Fruit fly (Drosophila melanogaster) whole organism, embryonic: ENCODE results near the gene miple2.

Source experiments
- BtbVII ChIP-seq: fragments of 200-800 bp; sonication (Bioruptor generic); optimal IDR thresholded peaks from 3 replicates; lab custom pipeline; 2017; ENCODE audit warnings: missing biosample characterization, mild to moderate bottlenecking, missing genetic modification characterization
- CG10321 ChIP-seq: fragments of 200-800 bp; sonication (Bioruptor generic); IDR thresholded peaks from 2 replicates; pipeline ENCODE4 v1.3.6; 2022; ENCODE audit warnings: missing biosample characterization, missing genetic modification characterization
- CG11456 ChIP-seq: fragments of 200-800 bp; sonication (Bioruptor generic); IDR thresholded peaks from 3 replicates; pipeline ENCODE4 v1.3.6; 2022; ENCODE audit warnings: missing biosample characterization, missing genetic modification characterization
- CG11696 ChIP-seq: fragments of 200-800 bp; sonication (Bioruptor generic); IDR thresholded peaks from 2 replicates; pipeline ENCODE4 v1.3.6; 2022; ENCODE audit warnings: missing biosample characterization, missing genetic modification characterization
- CG12769 ChIP-seq: fragments of 200-800 bp; sonication (Bioruptor generic); optimal IDR thresholded peaks from 2 replicates; lab custom pipeline; 2019; ENCODE audit warnings: missing biosample characterization, mild to moderate bottlenecking, missing genetic modification characterization, moderate library complexity
- CG13296 ChIP-seq: fragments of 200-800 bp; sonication (Bioruptor generic); optimal IDR thresholded peaks from 3 replicates; lab custom pipeline; 2018; ENCODE audit warnings: missing biosample characterization, mild to moderate bottlenecking, missing genetic modification characterization
- CG14441 ChIP-seq: fragments of 200-800 bp; sonication (Bioruptor generic); IDR thresholded peaks from 2 replicates; pipeline ENCODE4 v1.3.6; 2022; ENCODE audit warnings: missing biosample characterization, missing genetic modification characterization
- CG14710 ChIP-seq: fragments of 200-800 bp; sonication (Bioruptor generic); optimal IDR thresholded peaks from 3 replicates; lab custom pipeline; 2019; ENCODE audit warnings: missing biosample characterization, mild to moderate bottlenecking, missing genetic modification characterization, moderate library complexity
- CG16863 ChIP-seq: fragments of 200-800 bp; sonication (Bioruptor generic); optimal IDR thresholded peaks from 3 replicates; lab custom pipeline; 2016; ENCODE audit warnings: missing biosample characterization, missing genetic modification characterization
- CG17361 ChIP-seq: fragments of 200-800 bp; sonication (Bioruptor generic); IDR thresholded peaks from 3 replicates; pipeline ENCODE4 v1.3.6; 2022; ENCODE audit warnings: missing biosample characterization, missing genetic modification characterization
- CG17612 ChIP-seq: fragments of 200-800 bp; sonication (Bioruptor generic); IDR thresholded peaks from 2 replicates; pipeline ENCODE4 v1.3.6; 2022; ENCODE audit warnings: missing biosample characterization, missing genetic modification characterization
- CG30403 ChIP-seq: fragments of 200-800 bp; sonication (Bioruptor generic); optimal IDR thresholded peaks from 3 replicates; lab custom pipeline; 2016; ENCODE audit warnings: missing biosample characterization, missing genetic modification characterization
- CG7357 ChIP-seq: fragments of 200-800 bp; sonication (Bioruptor generic); IDR thresholded peaks from 3 replicates; pipeline ENCODE4 v1.3.6; 2022; ENCODE audit warnings: missing biosample characterization, missing genetic modification characterization
- CG8359 ChIP-seq: fragments of 200-800 bp; sonication (Bioruptor generic); optimal IDR thresholded peaks from 2 replicates; lab custom pipeline; 2017; ENCODE audit warnings: missing biosample characterization, mild to moderate bottlenecking, missing genetic modification characterization, borderline replicate concordance
- CG9797 ChIP-seq: fragments of 200-800 bp; sonication (Bioruptor generic); optimal IDR thresholded peaks from 3 replicates; lab custom pipeline; 2018; ENCODE audit warnings: missing biosample characterization, mild to moderate bottlenecking, missing genetic modification characterization
- Camta ChIP-seq: fragments of 200-800 bp; sonication (Bioruptor generic); optimal IDR thresholded peaks from 2 replicates; lab custom pipeline; 2016; ENCODE audit warnings: missing biosample characterization, missing genetic modification characterization
- Dll ChIP-seq: fragments of 200-800 bp; sonication (Bioruptor generic); IDR thresholded peaks from 4 replicates; pipeline ENCODE4 v1.3.6; 2022; ENCODE audit warnings: missing biosample characterization, missing genetic modification characterization; ENCODE audit not compliant: partially characterized antibody
- Doc2 ChIP-seq: fragments of 200-800 bp; sonication (Bioruptor generic); IDR thresholded peaks from 2 replicates; pipeline ENCODE4 v1.3.6; 2022; ENCODE audit warnings: missing biosample characterization, missing genetic modification characterization
- GATAe ChIP-seq: fragments of 200-800 bp; sonication (Bioruptor generic); conservative IDR thresholded peaks from 2 replicates; pipeline ENCODE4 v1.3.6; 2022; ENCODE audit warnings: missing biosample characterization, missing genetic modification characterization
- Gug ChIP-seq: fragments of 200-800 bp; sonication (Bioruptor generic); IDR thresholded peaks from 4 replicates; pipeline ENCODE4 v1.3.6; 2022; ENCODE audit warnings: missing biosample characterization, missing genetic modification characterization
- H15 ChIP-seq: fragments of 200-800 bp; sonication (Bioruptor generic); IDR thresholded peaks from 3 replicates; pipeline ENCODE4 v1.3.6; 2022; ENCODE audit warnings: missing biosample characterization, missing genetic modification characterization
- Hmx ChIP-seq: fragments of 200-800 bp; sonication (Bioruptor generic); optimal IDR thresholded peaks from 2 replicates; lab custom pipeline; 2016; ENCODE audit warnings: missing biosample characterization, missing genetic modification characterization
- Lhr ChIP-seq: fragments of 200-800 bp; sonication (Bioruptor generic); optimal IDR thresholded peaks from 3 replicates; lab custom pipeline; 2017; ENCODE audit warnings: mild to moderate bottlenecking, missing biosample characterization, missing genetic modification reagents, missing genetic modification characterization
- Mes4 ChIP-seq: fragments of 200-800 bp; sonication (Bioruptor generic); optimal IDR thresholded peaks from 2 replicates; lab custom pipeline; 2016; ENCODE audit warnings: missing biosample characterization, missing genetic modification characterization
- Oaz ChIP-seq: fragments of 200-800 bp; sonication (Bioruptor generic); IDR thresholded peaks from 2 replicates; pipeline ENCODE4 v1.3.6; 2022; ENCODE audit warnings: missing biosample characterization, missing genetic modification characterization
- Optix ChIP-seq: fragments of 200-800 bp; sonication (Bioruptor generic); IDR thresholded peaks from 3 replicates; pipeline ENCODE4 v1.3.6; 2022; ENCODE audit warnings: missing biosample characterization, missing genetic modification characterization
- Rx ChIP-seq: fragments of 200-800 bp; sonication (Bioruptor generic); IDR thresholded peaks from 2 replicates; pipeline ENCODE4 v1.3.6; 2022; ENCODE audit warnings: missing biosample characterization, missing genetic modification characterization
- Sox102F ChIP-seq: fragments of 200-800 bp; sonication (Bioruptor generic); optimal IDR thresholded peaks from 2 replicates; lab custom pipeline; 2018; ENCODE audit warnings: missing biosample characterization, mild to moderate bottlenecking, missing genetic modification characterization, moderate library complexity
- Sry-δ ChIP-seq: fragments of 200-800 bp; sonication (Bioruptor generic); optimal IDR thresholded peaks from 2 replicates; lab custom pipeline; 2016; ENCODE audit warnings: missing biosample characterization, missing genetic modification characterization
- Stat92E ChIP-seq, 3 experiments: fragments of >200 bp in 2 of 3; fragments of 200-800 bp in 1 of 3; sonication (Bioruptor generic) in 1 of 3; optimal IDR thresholded peaks; 2 replicates each; lab custom pipeline; 2017 to 2019; ENCODE audit warnings: missing biosample characterization in 3 of 3, missing genetic modification characterization in 3 of 3, mild to moderate bottlenecking in 1 of 3, moderate library complexity in 1 of 3
- Trl ChIP-seq, 3 experiments: fragments of >200 bp in 2 of 3; fragments of 200-800 bp in 1 of 3; sonication (Bioruptor generic) in 1 of 3; optimal IDR thresholded peaks; 2 replicates in 1 of 3; 3 replicates in 2 of 3; lab custom pipeline; 2016 to 2017; ENCODE audit warnings: missing biosample characterization in 1 of 3, missing genetic modification characterization in 1 of 3
- Usf ChIP-seq: fragments of 200-800 bp; sonication (Bioruptor generic); optimal IDR thresholded peaks from 2 replicates; lab custom pipeline; 2017; ENCODE audit warnings: missing genotype, missing biosample characterization, missing genetic modification characterization
- Xrp1 ChIP-seq: fragments of 200-800 bp; sonication (Bioruptor generic); IDR thresholded peaks from 2 replicates; pipeline ENCODE4 v1.3.6; 2022; ENCODE audit warnings: missing biosample characterization, missing genetic modification characterization
- cad ChIP-seq: fragments of >200 bp; optimal IDR thresholded peaks from 2 replicates; lab custom pipeline; 2017; ENCODE audit warnings: missing biosample characterization, missing genetic modification characterization
- chn ChIP-seq: fragments of 200-800 bp; sonication (Bioruptor generic); optimal IDR thresholded peaks from 2 replicates; lab custom pipeline; 2016; ENCODE audit warnings: missing biosample characterization, missing genetic modification characterization
- dm ChIP-seq: fragments of 200-800 bp; sonication (Bioruptor generic); optimal IDR thresholded peaks from 3 replicates; lab custom pipeline; 2016; ENCODE audit warnings: missing biosample characterization, missing genetic modification characterization
- dmrt99B ChIP-seq: fragments of 200-800 bp; sonication (Bioruptor generic); optimal IDR thresholded peaks from 2 replicates; lab custom pipeline; 2018; ENCODE audit warnings: missing biosample characterization, mild to moderate bottlenecking, missing genetic modification characterization, moderate library complexity
- ems ChIP-seq: fragments of 200-800 bp; sonication (Bioruptor generic); optimal IDR thresholded peaks from 3 replicates; lab custom pipeline; 2016; ENCODE audit warnings: missing biosample characterization, missing genetic modification characterization
- fru ChIP-seq: fragments of >200 bp; optimal IDR thresholded peaks from 2 replicates; lab custom pipeline; 2017
- ham ChIP-seq: fragments of 200-800 bp; sonication (Bioruptor generic); IDR thresholded peaks from 2 replicates; pipeline ENCODE4 v1.3.6; 2022; ENCODE audit warnings: missing biosample characterization, missing genetic modification characterization
- lab ChIP-seq: fragments of 200-800 bp; sonication (Bioruptor generic); optimal IDR thresholded peaks from 3 replicates; lab custom pipeline; 2017; ENCODE audit warnings: missing biosample characterization, missing genetic modification characterization, mild to moderate bottlenecking, moderate library complexity, missing genetic modification reagents
- lilli ChIP-seq: fragments of 200-800 bp; sonication (Bioruptor generic); optimal IDR thresholded peaks from 3 replicates; lab custom pipeline; 2016; ENCODE audit warnings: missing biosample characterization, missing genetic modification characterization
- mld ChIP-seq: fragments of 200-800 bp; sonication (Bioruptor generic); IDR thresholded peaks from 3 replicates; pipeline ENCODE4 v1.3.6; 2022; ENCODE audit warnings: missing biosample characterization, missing genetic modification characterization; ENCODE audit not compliant: partially characterized antibody
- pho ChIP-seq: fragments of 200-800 bp; sonication (Bioruptor generic); optimal IDR thresholded peaks from 2 replicates; lab custom pipeline; 2016; ENCODE audit warnings: missing biosample characterization, missing genetic modification characterization
- sc ChIP-seq, 3 experiments: fragments of >200 bp in 2 of 3; fragments of 200-800 bp in 1 of 3; sonication (Bioruptor generic) in 1 of 3; optimal IDR thresholded peaks; 2 replicates in 2 of 3; 3 replicates in 1 of 3; lab custom pipeline; 2017; ENCODE audit warnings: mild to moderate bottlenecking in 1 of 3, missing biosample characterization in 1 of 3, missing genetic modification characterization in 1 of 3, missing genetic modification reagents in 1 of 3
- slbo ChIP-seq: fragments of 200-800 bp; sonication (Bioruptor generic); IDR thresholded peaks from 2 replicates; pipeline ENCODE4 v1.3.6; 2022; ENCODE audit warnings: missing biosample characterization, missing genetic modification characterization
- slp2 ChIP-seq: fragments of 200-800 bp; sonication (Bioruptor generic); optimal IDR thresholded peaks from 2 replicates; lab custom pipeline; 2016; ENCODE audit warnings: missing biosample characterization, missing genetic modification characterization
- toy ChIP-seq: fragments of 200-800 bp; sonication (Bioruptor generic); IDR thresholded peaks from 2 replicates; pipeline ENCODE4 v1.3.6; 2022; ENCODE audit warnings: missing biosample characterization, missing genetic modification characterization
- trem ChIP-seq: fragments of 200-800 bp; optimal IDR thresholded peaks from 3 replicates; lab custom pipeline; 2019; ENCODE audit warnings: missing biosample characterization, mild to moderate bottlenecking, missing genetic modification characterization, moderate library complexity

miple2 gene

DNA sequence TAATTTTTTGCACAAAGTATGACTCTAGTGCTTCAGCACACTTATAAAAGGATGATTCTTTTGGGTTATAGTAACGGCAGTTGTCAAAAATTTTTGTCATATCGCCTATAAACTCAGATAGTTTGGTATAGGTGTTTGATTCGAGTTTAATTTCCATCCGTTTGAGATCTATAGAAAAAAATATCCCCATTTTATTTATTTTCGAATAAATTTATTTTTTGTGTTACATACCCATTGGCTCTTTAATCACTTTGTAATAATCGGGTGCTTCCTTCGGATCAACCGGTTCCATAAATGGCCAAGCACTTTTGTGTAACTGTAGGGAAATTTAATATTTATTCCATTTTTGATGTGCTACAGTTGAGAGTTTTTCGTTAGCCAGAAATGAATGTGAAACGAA is 36.7 kb upstream of the miple2 start:
- no peak for TF ChIP-seq CG10321 (GFP tag; lab: Robert Waterston, UW)
- no peak for TF ChIP-seq dm (GFP tag; lab: Kevin White, UChicago)
- no peak for TF ChIP-seq CG13296 (GFP tag; lab: Kevin White, UChicago)
- TF ChIP-seq Dll (GFP tag; lab: Robert Waterston, UW), result no peak
- TF ChIP-seq CG16863 (GFP tag; lab: Kevin White, UChicago), result no peak
- TF ChIP-seq ems, result no peak
- TF ChIP-seq CG17361 (GFP tag; lab: Robert Waterston, UW), result no peak
- TF ChIP-seq Oaz (GFP tag; lab: Robert Waterston, UW), result no peak
- TF ChIP-seq CG12769, result no peak
- TF ChIP-seq CG11456 (GFP tag; lab: Robert Waterston, UW), result no peak

DNA sequence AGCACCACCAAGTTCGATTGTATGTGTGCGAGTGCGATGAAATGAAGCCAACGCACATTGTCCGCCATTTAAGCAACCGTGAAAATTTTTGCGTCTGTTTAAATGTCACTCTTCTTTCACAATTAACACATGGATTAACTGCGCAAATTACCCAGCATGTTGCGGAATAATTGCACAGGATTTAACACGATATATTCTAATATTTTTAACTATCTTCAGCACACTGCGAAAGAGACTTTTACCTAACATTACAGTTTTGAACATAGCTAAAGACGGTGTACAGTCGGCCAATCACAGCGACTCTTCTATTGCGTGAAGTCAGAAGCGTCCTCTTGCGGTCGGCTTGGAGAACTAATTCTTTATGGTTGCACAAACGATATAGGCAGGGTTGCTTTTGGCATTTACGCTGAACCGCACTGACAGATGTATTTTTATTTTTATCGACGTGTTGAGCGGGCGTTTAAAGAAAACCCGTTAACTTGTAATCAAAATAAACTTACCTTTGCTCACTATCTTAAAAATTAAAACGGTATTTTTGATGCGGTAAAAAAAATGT is 24.3 kb upstream of the miple2 start:
- no peak for TF ChIP-seq cad (GFP tag; lab: Kevin White, UChicago)
- no peak for TF ChIP-seq Usf (GFP tag; lab: Kevin White, UChicago)
- TF ChIP-seq CG8359 (GFP tag; lab: Kevin White, UChicago), result no peak
- TF ChIP-seq Gug, result no peak
- TF ChIP-seq chn (GFP tag; lab: Kevin White, UChicago), result peak; percentile 18
- no peak for TF ChIP-seq GATAe (GFP tag; lab: Robert Waterston, UW)
- TF ChIP-seq Xrp1 (GFP tag; lab: Robert Waterston, UW), result 0 out of 2 replicates have a peak, but pooled peaks have one; percentile 14
- peak; percentile 69 for TF ChIP-seq slbo (GFP tag; lab: Robert Waterston, UW)
- TF ChIP-seq CG30403 (GFP tag; lab: Kevin White, UChicago), result peak; percentile 46
- peak; percentile 49 for TF ChIP-seq CG9797
- TF ChIP-seq H15 (GFP tag; lab: Robert Waterston, UW), result 0 out of 3 replicates have a peak, but pooled peaks have one; percentile 40
- peak; percentile 69 for TF ChIP-seq CG14710 (tag; lab: Kevin White, UChicago)
- peak; percentile 28 for TF ChIP-seq slp2 (GFP tag; lab: Kevin White, UChicago)
- no peak for TF ChIP-seq mld
- 0 out of 2 replicates have a peak, but pooled peaks have one; percentile 29 for TF ChIP-seq CG14441
- TF ChIP-seq lilli (GFP tag; lab: Kevin White, UChicago), result peak; percentile 58
- peak; percentile 49 for TF ChIP-seq Mes4 (GFP tag; lab: Kevin White, UChicago)
- no peak for TF ChIP-seq Optix (GFP tag; lab: Robert Waterston, UW)
- TF ChIP-seq ham (GFP tag; lab: Robert Waterston, UW), result no peak
- TF ChIP-seq toy (GFP tag; lab: Robert Waterston, UW), result no peak
- TF ChIP-seq Sox102F, result no peak
- TF ChIP-seq Doc2, result no peak
- TF ChIP-seq Rx, result 0 out of 2 replicates have a peak, but pooled peaks have one; percentile 3
- no peak for TF ChIP-seq lab (GFP tag; lab: Kevin White, UChicago)
- no peak for TF ChIP-seq fru (lab: Kevin White, UChicago)
- no peak for TF ChIP-seq CG17612
- peak; percentile 72 for TF ChIP-seq Camta (GFP tag; lab: Kevin White, UChicago)
- TF ChIP-seq Lhr (GFP tag; lab: Kevin White, UChicago), result peak; percentile 83
- TF ChIP-seq Sry-δ, result peak; percentile 77
- no peak for TF ChIP-seq CG13296 (GFP tag; lab: Kevin White, UChicago)
- TF ChIP-seq sc (optimal IDR thresholded peaks at IDR 0.05; lab: Kevin White, UChicago), result no peak
- peak; percentile 25 for TF ChIP-seq sc (GFP tag; optimal IDR thresholded peaks at IDR 0.05; lab: Kevin White, UChicago)
- TF ChIP-seq CG7357 (GFP tag; lab: Robert Waterston, UW), result no peak
- no peak for TF ChIP-seq Trl (optimal IDR thresholded peaks at IDR 0.05; lab: Kevin White, UChicago)
- peak; percentile 50 for TF ChIP-seq Trl (GFP tag; optimal IDR thresholded peaks at IDR 0.05; lab: Kevin White, UChicago)
- TF ChIP-seq trem (tag; lab: Kevin White, UChicago), result peak; percentile 83
- TF ChIP-seq dmrt99B (tag; lab: Kevin White, UChicago), result no peak
- TF ChIP-seq pho, result peak; percentile 73
- no peak for TF ChIP-seq Stat92E (GFP tag; optimal IDR thresholded peaks at IDR 0.05; lab: Kevin White, UChicago)
- TF ChIP-seq CG11696, result no peak
- no peak for TF ChIP-seq Hmx
- TF ChIP-seq BtbVII, result no peak
